Fruit fly (Drosophila melanogaster): Measurements from ENCODE around the gene Alg1.
A peak's percentile ranks its signal among the peaks of the same experiment; 100 is the strongest.

Gene Alg1

dm6 chr3R:17809014-17809413 is 1.9 kb downstream of the Alg1 start, which contains the start of gene Odj (continued):
- TF ChIP-seq CG15601 (tag; optimal IDR thresholded peaks at IDR 0.05) (peak; percentile 3), CG17361 (GFP tag; IDR thresholded peaks at IDR 0.05) (0 out of 3 replicates have a peak, but pooled peaks have one; percentile 20), CG13894 (tag; optimal IDR thresholded peaks at IDR 0.05) (no peak), CoRest (tag; optimal IDR thresholded peaks at IDR 0.05) (peak; percentile 5), Hsf (GFP tag; optimal IDR thresholded peaks at IDR 0.05) (peak; percentile 6), unc-4 (GFP tag; IDR thresholded peaks at IDR 0.05; ENCODE audit: partially characterized antibody) (peak; percentile 97), esg (GFP tag; conservative IDR thresholded peaks at IDR 0.05) (no peak)

DNA sequence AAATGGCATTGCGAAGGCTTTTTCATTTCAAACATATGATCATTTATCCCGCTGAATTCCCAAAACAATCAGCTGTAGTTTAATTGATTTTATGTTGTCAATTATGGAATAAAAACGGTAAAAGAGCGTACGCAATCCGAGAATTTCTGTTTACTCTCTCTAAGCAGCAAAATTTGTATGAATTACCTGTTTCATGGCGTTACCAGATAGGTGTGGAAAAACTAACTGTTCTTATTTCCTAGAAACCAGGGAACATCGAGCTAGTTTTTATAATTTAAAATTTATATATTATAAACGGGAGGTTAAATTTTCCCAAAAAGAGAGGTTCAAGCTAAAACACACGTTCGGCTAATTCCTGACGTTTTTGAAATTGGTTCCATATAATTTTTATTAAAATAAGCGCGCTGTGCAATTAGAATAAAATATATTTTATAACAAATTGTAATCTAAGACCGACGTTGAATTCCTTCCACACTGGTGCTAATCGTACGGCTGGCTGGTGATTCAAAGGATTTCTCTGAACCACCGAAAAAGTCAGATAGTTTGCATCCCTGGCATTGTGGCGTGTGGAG is 3.8 kb downstream of the Alg1 start, which contains the start of gene CG17801:
TSS of gene CG17801 (minus strand) at position 51 of the 572 bp plus-strand sequence.
- TF ChIP-seq CG8388 (GFP tag; optimal IDR thresholded peaks at IDR 0.05): no peak
- TF ChIP-seq CG10209 (GFP tag; optimal IDR thresholded peaks at IDR 0.05): no peak
- TF ChIP-seq bab2 (GFP tag; optimal IDR thresholded peaks at IDR 0.05): no peak
- no peak for TF ChIP-seq pan (optimal IDR thresholded peaks at IDR 0.05)
- peak in 1 of 2 experiments; percentile 5 for TF ChIP-seq pan (GFP tag; optimal IDR thresholded peaks at IDR 0.05 in 1 of 2, IDR thresholded peaks at IDR 0.05 in 1 of 2)
- no peak for TF ChIP-seq CG7556 (GFP tag; optimal IDR thresholded peaks at IDR 0.05)
- no peak for TF ChIP-seq Sry-δ (GFP tag; optimal IDR thresholded peaks at IDR 0.05)
- TF ChIP-seq CG17612 (GFP tag; IDR thresholded peaks at IDR 0.05): no peak
- no peak for TF ChIP-seq CG14860 (GFP tag; IDR thresholded peaks at IDR 0.05; ENCODE audit: partially characterized antibody)
- TF ChIP-seq CG3838 (GFP tag; optimal IDR thresholded peaks at IDR 0.05): no peak
- peak; percentile 1 for TF ChIP-seq nmo (GFP tag; optimal IDR thresholded peaks at IDR 0.05)
- no peak for TF ChIP-seq mld (GFP tag; IDR thresholded peaks at IDR 0.05; ENCODE audit: partially characterized antibody)
- no peak for TF ChIP-seq CG6765 (GFP tag; optimal IDR thresholded peaks at IDR 0.05)
- peak; percentile 15 for TF ChIP-seq CG18599 (GFP tag; optimal IDR thresholded peaks at IDR 0.05)
- no peak for TF ChIP-seq gsb (GFP tag; IDR thresholded peaks at IDR 0.05)
- TF ChIP-seq CG3726 (GFP tag; IDR thresholded peaks at IDR 0.05): no peak
- TF ChIP-seq scrt (GFP tag; optimal IDR thresholded peaks at IDR 0.05): no peak
- no peak for TF ChIP-seq Dll (GFP tag; IDR thresholded peaks at IDR 0.05; ENCODE audit: partially characterized antibody)
- no peak for TF ChIP-seq Oli (tag; optimal IDR thresholded peaks at IDR 0.05)
- TF ChIP-seq dati (GFP tag; IDR thresholded peaks at IDR 0.05): no peak
- no peak for TF ChIP-seq Hr3 (GFP tag; optimal IDR thresholded peaks at IDR 0.05)
- TF ChIP-seq sr (GFP tag; IDR thresholded peaks at IDR 0.05): no peak
- TF ChIP-seq Atf3 (GFP tag; optimal IDR thresholded peaks at IDR 0.05): no peak
- no peak for TF ChIP-seq tx (GFP tag; optimal IDR thresholded peaks at IDR 0.05)
- TF ChIP-seq CG6689 (GFP tag; IDR thresholded peaks at IDR 0.05): peak; percentile 4; the same call in 1 of the 2 replicates
- no peak for TF ChIP-seq CrebB (tag; optimal IDR thresholded peaks at IDR 0.05)
- TF ChIP-seq gcm (GFP tag; optimal IDR thresholded peaks at IDR 0.05): no peak
- no peak for TF ChIP-seq sqz (GFP tag; optimal IDR thresholded peaks at IDR 0.05)
- no peak for TF ChIP-seq CG12155 (GFP tag; optimal IDR thresholded peaks at IDR 0.05)
- TF ChIP-seq Blimp-1 (GFP tag; optimal IDR thresholded peaks at IDR 0.05): no peak
- no peak for TF ChIP-seq tgo (GFP tag; IDR thresholded peaks at IDR 0.05)
- TF ChIP-seq unpg (GFP tag; optimal IDR thresholded peaks at IDR 0.05): no peak
- 0 out of 3 replicates have a peak, but pooled peaks have one; percentile 19 for TF ChIP-seq CG17361 (GFP tag; IDR thresholded peaks at IDR 0.05)
- no peak for TF ChIP-seq BtbVII (GFP tag; optimal IDR thresholded peaks at IDR 0.05)
- no peak for TF ChIP-seq slp2 (GFP tag; optimal IDR thresholded peaks at IDR 0.05)
- 0 out of 3 replicates have a peak, but pooled peaks have one; percentile 25 for TF ChIP-seq ci (GFP tag; IDR thresholded peaks at IDR 0.05)
- no peak for TF ChIP-seq inv (GFP tag; IDR thresholded peaks at IDR 0.05; ENCODE audit: partially characterized antibody)
- no peak for TF ChIP-seq Sin3A (optimal IDR thresholded peaks at IDR 0.05)
- no peak for TF ChIP-seq E2f2 (GFP tag; IDR thresholded peaks at IDR 0.05)
- TF ChIP-seq Dfd (GFP tag; optimal IDR thresholded peaks at IDR 0.05): no peak
- no peak for TF ChIP-seq kah (GFP tag; optimal IDR thresholded peaks at IDR 0.05)
- no peak for TF ChIP-seq CG11456 (GFP tag; IDR thresholded peaks at IDR 0.05)
- TF ChIP-seq CG7963 (GFP tag; IDR thresholded peaks at IDR 0.05; ENCODE audit: partially characterized antibody): no peak
